Fruit fly (Drosophila melanogaster): Measurements from ENCODE around the gene Abd-B.

Abd-B gene

DNA sequence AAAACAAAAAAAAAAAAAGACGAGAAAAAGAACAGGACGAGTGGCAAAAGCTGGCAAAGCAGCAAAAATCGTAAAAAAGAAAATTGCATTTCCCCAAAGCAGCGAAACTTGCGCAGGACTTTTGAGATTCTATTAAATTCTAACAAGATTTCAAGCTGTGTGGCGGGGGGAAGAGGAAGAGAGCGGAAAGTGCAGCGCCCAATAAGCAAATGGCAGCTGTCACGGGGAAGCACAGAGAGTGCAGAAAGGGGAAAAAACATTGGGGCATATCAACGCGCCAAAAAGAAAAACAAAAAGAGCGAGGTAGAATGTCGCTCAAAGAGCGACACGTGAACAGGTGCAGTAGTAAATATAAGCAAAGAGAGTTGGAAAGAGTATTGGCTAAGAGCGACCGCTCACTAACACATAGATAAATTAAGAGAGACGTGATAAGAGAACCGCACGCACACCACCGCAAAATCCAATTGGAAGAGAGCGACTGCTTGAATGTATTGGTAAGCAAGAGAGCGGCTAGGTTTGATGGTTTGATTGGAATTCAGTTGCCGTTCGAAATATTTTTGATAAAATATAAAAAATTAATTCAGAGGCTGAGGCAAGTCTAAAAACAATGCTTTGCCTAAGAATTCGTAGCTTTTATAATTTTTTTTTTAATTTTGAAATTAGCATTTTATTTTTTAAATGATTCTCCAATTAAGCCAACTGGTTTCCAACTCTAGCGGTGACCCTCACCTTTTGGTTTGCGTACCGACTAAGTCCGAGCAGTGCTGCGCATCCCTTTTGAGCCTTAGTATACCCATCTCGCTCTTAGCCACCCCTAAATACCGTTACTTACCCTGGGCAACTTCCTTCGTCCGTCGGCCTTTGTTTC lies 73.0 kb downstream of the Abd-B start (continued):
- TF ChIP-seq Ets65A (GFP tag) (peak; percentile 68), CG2116 (GFP tag; optimal IDR thresholded peaks at IDR 0.05) (peak; percentile 12), CG43689 (GFP tag; IDR thresholded peaks at IDR 0.05) (no peak), Dfd (GFP tag; optimal IDR thresholded peaks at IDR 0.05) (peak in 1 of 2 experiments; percentile 18), Dll (GFP tag; IDR thresholded peaks at IDR 0.05; ENCODE audit: partially characterized antibody) (0 out of 4 replicates have a peak, but pooled peaks have one; percentile 17), ttk (GFP tag; IDR thresholded peaks at IDR 0.05) (no peak), CG10979 (tag; optimal IDR thresholded peaks at IDR 0.05) (no peak), zen2 (GFP tag; IDR thresholded peaks at IDR 0.05; ENCODE audit: partially characterized antibody) (peak; percentile 30; the same call in 1 of the 3 replicates), hkb (optimal IDR thresholded peaks at IDR 0.05) (no peak), hkb (GFP tag; IDR thresholded peaks at IDR 0.05) (no peak), lab (GFP tag; optimal IDR thresholded peaks at IDR 0.05) (no peak), CG2120 (GFP tag; optimal IDR thresholded peaks at IDR 0.05) (no peak), sima (GFP tag; optimal IDR thresholded peaks at IDR 0.05) (no peak), NC2β (GFP tag; optimal IDR thresholded peaks at IDR 0.05) (no peak), zen (tag; optimal IDR thresholded peaks at IDR 0.05) (peak; percentile 54), insv (GFP tag; optimal IDR thresholded peaks at IDR 0.05) (peak; percentile 80 to 98), CoRest (tag; optimal IDR thresholded peaks at IDR 0.05) (no peak), CG17612 (GFP tag; IDR thresholded peaks at IDR 0.05) (no peak), chm (GFP tag; IDR thresholded peaks at IDR 0.05) (no peak), Scr (GFP tag; IDR thresholded peaks at IDR 0.05; ENCODE audit: partially characterized antibody) (no peak), CG5245 (GFP tag; optimal IDR thresholded peaks at IDR 0.05) (no peak), CG8478 (optimal IDR thresholded peaks at IDR 0.05) (peak; percentile 70), HmgZ (tag; optimal IDR thresholded peaks at IDR 0.05) (no peak), CG13287 (GFP tag; IDR thresholded peaks at IDR 0.05; ENCODE audit: partially characterized antibody) (peak; percentile 16; the same call in 1 of the 2 replicates), CG9437 (GFP tag; optimal IDR thresholded peaks at IDR 0.05) (no peak), CG10274 (GFP tag; optimal IDR thresholded peaks at IDR 0.05) (no peak), ato (GFP tag; IDR thresholded peaks at IDR 0.05; ENCODE audit: partially characterized antibody) (no peak), ewg (GFP tag; optimal IDR thresholded peaks at IDR 0.05) (peak; percentile 96), Trl (optimal IDR thresholded peaks at IDR 0.05) (peak; percentile 96 to 99), Trl (GFP tag; optimal IDR thresholded peaks at IDR 0.05) (no peak), yki (optimal IDR thresholded peaks at IDR 0.05) (peak; percentile 91), CG4328 (GFP tag; optimal IDR thresholded peaks at IDR 0.05) (no peak), Elba2 (GFP tag; optimal IDR thresholded peaks at IDR 0.05) (peak; percentile 49), CG12659 (GFP tag; optimal IDR thresholded peaks at IDR 0.05) (no peak), sens (GFP tag) (peak; percentile 59), knrl (GFP tag; IDR thresholded peaks at IDR 0.05; ENCODE audit: partially characterized antibody) (no peak), Sry-β (GFP tag; optimal IDR thresholded peaks at IDR 0.05) (peak; percentile 23), Stat92E (GFP tag; optimal IDR thresholded peaks at IDR 0.05) (no peak), Dad (GFP tag; optimal IDR thresholded peaks at IDR 0.05) (no peak), CTCF (GFP tag; optimal IDR thresholded peaks at IDR 0.05) (peak; percentile 73), ranshi (GFP tag; IDR thresholded peaks at IDR 0.05) (no peak), crol (GFP tag; IDR thresholded peaks at IDR 0.05) (peak; percentile 77), Dref (GFP tag; IDR thresholded peaks at IDR 0.05) (no peak), CG11398 (GFP tag; optimal IDR thresholded peaks at IDR 0.05) (no peak), chn (GFP tag; optimal IDR thresholded peaks at IDR 0.05) (peak; percentile 3), CG8359 (GFP tag; optimal IDR thresholded peaks at IDR 0.05; ENCODE audit: borderline replicate concordance) (no peak), CG30403 (GFP tag; optimal IDR thresholded peaks at IDR 0.05) (no peak), CG16815 (GFP tag; optimal IDR thresholded peaks at IDR 0.05) (no peak), gcm (GFP tag; optimal IDR thresholded peaks at IDR 0.05) (no peak), CG11456 (GFP tag; IDR thresholded peaks at IDR 0.05) (no peak), CG3163 (GFP tag; optimal IDR thresholded peaks at IDR 0.05) (peak; percentile 100)

All from whole organism, embryonic.